Fruit fly (Drosophila melanogaster): ENCODE measurements around the gene Tbc1d8-9.
A peak's percentile ranks its signal among the peaks of the same experiment; 100 is the strongest.

Tbc1d8-9 gene

DNA sequence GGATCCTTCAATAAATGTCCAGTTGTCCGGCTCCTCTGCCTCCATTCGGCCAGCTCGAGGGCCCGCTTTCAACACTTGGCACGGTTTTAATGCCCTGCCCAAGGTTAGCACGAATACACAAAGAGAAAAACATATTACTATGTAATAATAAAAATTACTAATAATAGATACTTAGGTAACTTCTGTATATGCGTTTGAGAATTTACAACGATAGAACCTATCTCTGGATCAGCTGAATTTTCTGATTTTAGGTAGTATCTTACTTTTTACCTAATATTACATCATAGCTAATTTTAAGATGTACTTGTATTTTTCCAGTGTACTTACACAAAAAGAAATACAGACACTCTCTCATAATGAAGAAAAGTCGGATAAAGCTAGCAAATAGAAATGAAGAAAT lies 42.2 kb upstream of the Tbc1d8-9 start:
- peak; percentile 53 for TF ChIP-seq Eip78C (GFP tag)
- TF ChIP-seq esn (GFP tag; optimal IDR thresholded peaks at IDR 0.05), result peak; percentile 41
- no peak for TF ChIP-seq CG8319 (GFP tag; optimal IDR thresholded peaks at IDR 0.05)
- no peak for TF ChIP-seq Sox14 (GFP tag; optimal IDR thresholded peaks at IDR 0.05)
- no peak for TF ChIP-seq Smox (GFP tag; optimal IDR thresholded peaks at IDR 0.05)
- peak; percentile 9 for TF ChIP-seq CG8632 (GFP tag; optimal IDR thresholded peaks at IDR 0.05)
- TF ChIP-seq CG16779 (tag; optimal IDR thresholded peaks at IDR 0.05), result no peak
- no peak for TF ChIP-seq CG11902 (GFP tag; optimal IDR thresholded peaks at IDR 0.05)
- TF ChIP-seq CG7368 (GFP tag; optimal IDR thresholded peaks at IDR 0.05), result no peak
- TF ChIP-seq CG15336 (GFP tag; IDR thresholded peaks at IDR 0.05), result no peak
- TF ChIP-seq lz (GFP tag; optimal IDR thresholded peaks at IDR 0.05), result peak; percentile 10
- no peak for TF ChIP-seq CG4318 (GFP tag; optimal IDR thresholded peaks at IDR 0.05)
- TF ChIP-seq Hr39 (GFP tag; optimal IDR thresholded peaks at IDR 0.05), result no peak
- no peak for TF ChIP-seq Hr38 (GFP tag; optimal IDR thresholded peaks at IDR 0.05)
- no peak for TF ChIP-seq pdm3 (GFP tag; optimal IDR thresholded peaks at IDR 0.05)
- TF ChIP-seq cyc (GFP tag; optimal IDR thresholded peaks at IDR 0.05), result peak; percentile 2
- TF ChIP-seq CG3919 (GFP tag; optimal IDR thresholded peaks at IDR 0.05), result no peak
- TF ChIP-seq dac (GFP tag; optimal IDR thresholded peaks at IDR 0.05), result no peak
- TF ChIP-seq eg (GFP tag; IDR thresholded peaks at IDR 0.05), result peak; percentile 23; the same call in 1 of the 3 replicates
- TF ChIP-seq Hr4 (GFP tag; optimal IDR thresholded peaks at IDR 0.05), result no peak
- TF ChIP-seq acj6 (GFP tag; optimal IDR thresholded peaks at IDR 0.05), result peak; percentile 22
- peak; percentile 16 for TF ChIP-seq OdsH (GFP tag; optimal IDR thresholded peaks at IDR 0.05)
- TF ChIP-seq Blimp-1 (GFP tag; optimal IDR thresholded peaks at IDR 0.05), result no peak
- TF ChIP-seq Met (GFP tag; optimal IDR thresholded peaks at IDR 0.05), result peak; percentile 31
- no peak for TF ChIP-seq Ets21C (GFP tag; optimal IDR thresholded peaks at IDR 0.05)
- TF ChIP-seq Eip75B (GFP tag; optimal IDR thresholded peaks at IDR 0.05), result no peak
- no peak for TF ChIP-seq Sox102F (GFP tag; optimal IDR thresholded peaks at IDR 0.05)
- TF ChIP-seq Gug (GFP tag; IDR thresholded peaks at IDR 0.05), result no peak
- peak; percentile 9 for TF ChIP-seq achi (GFP tag; optimal IDR thresholded peaks at IDR 0.05)
- no peak for TF ChIP-seq CG32006 (GFP tag; optimal IDR thresholded peaks at IDR 0.05)
- TF ChIP-seq svp (GFP tag), result peak; percentile 63
- no peak for TF ChIP-seq CG6163 (GFP tag; IDR thresholded peaks at IDR 0.05)

DNA sequence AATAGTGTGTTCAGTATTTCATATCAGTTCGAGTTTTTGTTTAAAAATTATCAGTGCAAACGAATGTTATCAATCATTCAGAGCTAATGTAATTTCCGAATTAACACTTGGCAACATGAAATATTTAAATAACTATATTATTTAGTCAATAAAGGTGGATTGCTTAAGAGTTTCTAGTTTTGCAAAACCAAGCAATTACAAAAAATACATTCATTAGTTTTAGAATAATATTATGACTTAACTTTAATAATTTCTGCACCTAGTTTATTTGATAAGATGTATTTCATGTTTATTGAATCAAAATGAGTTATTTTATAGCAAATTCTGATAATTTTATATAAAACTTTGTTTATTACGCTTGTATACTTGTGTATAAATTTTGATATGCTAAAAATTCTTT lies 39.9 kb upstream of the Tbc1d8-9 start:
- no peak for TF ChIP-seq acj6 (GFP tag; optimal IDR thresholded peaks at IDR 0.05)
- TF ChIP-seq achi (GFP tag; optimal IDR thresholded peaks at IDR 0.05), result no peak
- TF ChIP-seq CG11762 (GFP tag; optimal IDR thresholded peaks at IDR 0.05; ENCODE audit: insufficient read depth), result no peak
- TF ChIP-seq Gug (GFP tag; IDR thresholded peaks at IDR 0.05), result no peak
- no peak for TF ChIP-seq CG31627 (GFP tag; optimal IDR thresholded peaks at IDR 0.05)
- peak; percentile 6 for TF ChIP-seq Eip78C (GFP tag)
- no peak for TF ChIP-seq net (GFP tag; optimal IDR thresholded peaks at IDR 0.05)
- TF ChIP-seq CG8119 (GFP tag; IDR thresholded peaks at IDR 0.05), result no peak
- no peak for TF ChIP-seq esn (GFP tag; optimal IDR thresholded peaks at IDR 0.05)
- peak; percentile 17 for TF ChIP-seq svp (GFP tag)
- no peak for TF ChIP-seq fd59A (GFP tag; optimal IDR thresholded peaks at IDR 0.05)
- TF ChIP-seq CG10631 (GFP tag; optimal IDR thresholded peaks at IDR 0.05), result no peak
- no peak for TF ChIP-seq cyc (GFP tag; optimal IDR thresholded peaks at IDR 0.05)
- no peak for TF ChIP-seq CG6808 (GFP tag; optimal IDR thresholded peaks at IDR 0.05)

DNA sequence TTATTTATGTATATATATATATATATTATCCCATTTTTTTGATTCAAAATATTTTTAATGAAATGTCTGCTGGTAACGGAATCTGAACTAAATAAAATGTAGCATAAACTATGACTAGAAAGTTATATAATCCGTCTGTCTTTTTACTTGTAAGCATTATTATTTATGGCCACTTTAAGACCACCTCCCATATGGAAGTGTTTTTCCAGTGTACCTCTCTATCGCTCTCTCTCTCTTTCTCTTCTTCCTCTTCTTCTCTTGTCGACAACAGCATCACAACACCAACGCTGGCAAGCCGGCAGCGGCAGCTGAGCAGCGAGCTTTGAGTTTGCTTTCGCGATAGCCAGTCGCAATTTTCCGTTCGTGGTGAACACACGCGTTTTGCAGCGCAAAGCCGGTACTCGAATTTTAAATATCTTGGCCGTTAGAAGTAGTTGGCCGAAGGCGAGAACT lies 38.7 kb upstream of the Tbc1d8-9 start, which contains the start of gene rgn:
rgn (plus strand) TSS at position 344 of the 453 bp plus-strand sequence.
- TF ChIP-seq dsx (GFP tag; optimal IDR thresholded peaks at IDR 0.05; ENCODE audit: poor library complexity, severe bottlenecking) (peak; percentile 80), Hr38 (GFP tag; optimal IDR thresholded peaks at IDR 0.05) (no peak), Sox15 (GFP tag; optimal IDR thresholded peaks at IDR 0.05) (peak; percentile 80), eg (GFP tag; IDR thresholded peaks at IDR 0.05) (peak; percentile 88), CG11902 (GFP tag; optimal IDR thresholded peaks at IDR 0.05) (peak; percentile 70), Eip75B (GFP tag; optimal IDR thresholded peaks at IDR 0.05) (peak; percentile 78), Lpt (GFP tag; optimal IDR thresholded peaks at IDR 0.05) (peak; percentile 90), acj6 (GFP tag; optimal IDR thresholded peaks at IDR 0.05) (peak; percentile 91), Met (GFP tag; optimal IDR thresholded peaks at IDR 0.05) (peak; percentile 81), CG7368 (GFP tag; optimal IDR thresholded peaks at IDR 0.05) (peak; percentile 81), CG6808 (GFP tag; optimal IDR thresholded peaks at IDR 0.05) (peak; percentile 75), Hr39 (GFP tag; optimal IDR thresholded peaks at IDR 0.05) (peak; percentile 83), vri (GFP tag; optimal IDR thresholded peaks at IDR 0.05) (peak; percentile 56), OdsH (GFP tag; optimal IDR thresholded peaks at IDR 0.05) (peak; percentile 91), Eip78C (GFP tag) (peak; percentile 93), Gug (GFP tag; IDR thresholded peaks at IDR 0.05) (peak; percentile 84), Blimp-1 (GFP tag; optimal IDR thresholded peaks at IDR 0.05) (peak; percentile 61), Smox (GFP tag; optimal IDR thresholded peaks at IDR 0.05) (peak; percentile 74), lz (GFP tag; optimal IDR thresholded peaks at IDR 0.05) (peak; percentile 80), spab (GFP tag; optimal IDR thresholded peaks at IDR 0.05) (peak; percentile 84), CG9139 (GFP tag; optimal IDR thresholded peaks at IDR 0.05) (peak; percentile 69), CG8632 (GFP tag; optimal IDR thresholded peaks at IDR 0.05) (peak; percentile 91), Eip93F (GFP tag; optimal IDR thresholded peaks at IDR 0.05) (no peak), Hr4 (GFP tag; optimal IDR thresholded peaks at IDR 0.05) (peak; percentile 89), fd59A (GFP tag; optimal IDR thresholded peaks at IDR 0.05) (peak; percentile 74), CG6792 (GFP tag; optimal IDR thresholded peaks at IDR 0.05) (peak; percentile 83)

Data from whole organism, prepupa.